Worm (Caenorhabditis elegans): ENCODE measurements around the gene srxa-11.
A peak's percentile ranks its signal among the peaks of the same experiment; 100 is the strongest.

The srxa-11 gene

ce11 chrV:13923851-13924250 lies at the start of gene srxa-11:
Gene srxa-11, plus strand, starts transcription at chrV:13924151.
- TF ChIP-seq B0019.2 (GFP tag; conservative IDR thresholded peaks at IDR 0.05), result no peak
- TF ChIP-seq F49E8.2 (tag; optimal IDR thresholded peaks at IDR 0.05; ENCODE audit: insufficient read depth), result no peak
- TF ChIP-seq hlh-12 (tag; optimal IDR thresholded peaks at IDR 0.05), result no peak
- TF ChIP-seq madf-6 (GFP tag; IDR thresholded peaks at IDR 0.05), result no peak
- no peak for TF ChIP-seq F23B12.7 (tag; optimal IDR thresholded peaks at IDR 0.05; ENCODE audit: insufficient read depth)
- no peak for TF ChIP-seq snpc-1.1 (tag; optimal IDR thresholded peaks at IDR 0.05; ENCODE audit: insufficient read depth)
- no peak for TF ChIP-seq sptf-2 (GFP tag; optimal IDR thresholded peaks at IDR 0.05)
- no peak for TF ChIP-seq Y56A3A.18 (GFP tag; IDR thresholded peaks at IDR 0.05)

ce11 chrV:13876529-13876928 lies 47.4 kb upstream of the srxa-11 start, which contains the start of gene T22G5.1:
Gene T22G5.1, plus strand, starts transcription at chrV:13876829.
- TF ChIP-seq snpc-3.4 (tag; optimal IDR thresholded peaks at IDR 0.05), result no peak
- TF ChIP-seq ekl-4 (GFP tag; IDR thresholded peaks at IDR 0.05), result no peak
- no peak for TF ChIP-seq atf-7 (tag; optimal IDR thresholded peaks at IDR 0.05)
- no peak for TF ChIP-seq C06A6.2 (GFP tag; conservative IDR thresholded peaks at IDR 0.05)
- TF ChIP-seq ceh-27 (GFP tag; optimal IDR thresholded peaks at IDR 0.05), result no peak
- no peak for TF ChIP-seq let-607 (tag; optimal IDR thresholded peaks at IDR 0.05)
- TF ChIP-seq K11D2.4 (GFP tag; IDR thresholded peaks at IDR 0.05), result no peak
- TF ChIP-seq dpl-1 (GFP tag; optimal IDR thresholded peaks at IDR 0.05), result no peak
- no peak for TF ChIP-seq B0261.1 (tag; optimal IDR thresholded peaks at IDR 0.05)

ce11 chrV:13878226-13878625 lies 45.7 kb upstream of the srxa-11 start:
- no peak for TF ChIP-seq C17E4.6 (GFP tag; IDR thresholded peaks at IDR 0.05)
- peak; percentile 85 for TF ChIP-seq nhr-80 (tag; optimal IDR thresholded peaks at IDR 0.05)

ce11 chrV:13879241-13879640 lies 44.7 kb upstream of the srxa-11 start, which contains the start of gene lbp-7:
Gene lbp-7, plus strand, starts transcription at chrV:13879552.
- TF ChIP-seq egrh-3 (GFP tag; IDR thresholded peaks at IDR 0.05), result no peak
- peak; percentile 61 for TF ChIP-seq nhr-80 (tag; optimal IDR thresholded peaks at IDR 0.05)
- TF ChIP-seq lir-1 (GFP tag; conservative IDR thresholded peaks at IDR 0.05), result no peak
- no peak for TF ChIP-seq rec-8 (tag; optimal IDR thresholded peaks at IDR 0.05)
- no peak for TF ChIP-seq K12H6.12 (tag; optimal IDR thresholded peaks at IDR 0.05)

- TF ChIP-seq nfya-2 (GFP tag; IDR thresholded peaks at IDR 0.05) (no peak), hmg-1.2 (GFP tag; IDR thresholded peaks at IDR 0.05) (peak; percentile 71; the same call in 1 of the 2 replicates), mcd-1 (GFP tag; IDR thresholded peaks at IDR 0.05) (0 out of 2 replicates have a peak, but pooled peaks have one; percentile 8)
Observed at ce11 chrV:13880163-13880562, 43.8 kb upstream of the srxa-11 start.

ce11 chrV:13880607-13881006 lies 43.3 kb upstream of the srxa-11 start, which contains the start of gene T22G5.3:
Gene T22G5.3, plus strand, starts transcription at chrV:13880907.
- TF ChIP-seq ets-4 (GFP tag; optimal IDR thresholded peaks at IDR 0.05) (no peak), sptf-2 (GFP tag; optimal IDR thresholded peaks at IDR 0.05) (no peak), cebp-2 (GFP tag; IDR thresholded peaks at IDR 0.05) (no peak), ceh-40 (GFP tag; IDR thresholded peaks at IDR 0.05) (no peak)
